Worm (Caenorhabditis elegans): Measurements from ENCODE around the gene C42D4.19.

The C42D4.19 gene

DNA sequence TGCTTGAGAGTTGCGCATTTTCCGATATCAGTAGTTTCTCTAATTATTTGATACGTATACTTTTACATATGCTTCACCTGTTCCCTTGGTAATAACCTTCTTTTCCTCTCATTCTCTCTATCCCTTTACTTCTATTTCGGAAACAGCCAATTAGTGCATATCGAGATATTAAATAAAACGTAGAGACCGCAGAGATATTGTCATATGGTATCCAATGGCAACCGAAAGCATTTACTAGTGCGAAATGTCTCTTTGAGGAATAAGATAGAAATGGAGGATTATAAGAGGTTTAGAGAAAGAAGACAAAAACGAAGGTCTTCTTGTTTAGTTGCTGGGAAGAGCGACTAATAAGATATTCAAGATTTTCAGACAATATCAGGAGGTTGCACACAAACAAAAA is 19.1 kb upstream of the C42D4.19 start, which contains the start of gene maph-9 (continued):
- peak; percentile 39 for TF ChIP-seq nhr-47 (tag; optimal IDR thresholded peaks at IDR 0.05)
- TF ChIP-seq lin-39 (tag; optimal IDR thresholded peaks at IDR 0.05), result no peak
- TF ChIP-seq ztf-11 (tag; optimal IDR thresholded peaks at IDR 0.05), result no peak
- TF ChIP-seq lin-14 (GFP tag; optimal IDR thresholded peaks at IDR 0.05), result no peak
- TF ChIP-seq C04F5.9 (tag; optimal IDR thresholded peaks at IDR 0.05), result no peak
- no peak for TF ChIP-seq F16B12.6 (tag; optimal IDR thresholded peaks at IDR 0.05)
- TF ChIP-seq sox-4 (tag; optimal IDR thresholded peaks at IDR 0.05), result no peak
- no peak for TF ChIP-seq nhr-20 (tag; optimal IDR thresholded peaks at IDR 0.05)
- TF ChIP-seq ets-5 (GFP tag; IDR thresholded peaks at IDR 0.05), result no peak
- TF ChIP-seq blmp-1 (tag; optimal IDR thresholded peaks at IDR 0.05), result no peak
- no peak for TF ChIP-seq unc-62 (GFP tag; optimal IDR thresholded peaks at IDR 0.05)
- no peak for TF ChIP-seq fkh-4 (tag; optimal IDR thresholded peaks at IDR 0.05; ENCODE audit: borderline replicate concordance)
- TF ChIP-seq nhr-71 (tag; optimal IDR thresholded peaks at IDR 0.05), result peak; percentile 49
- TF ChIP-seq ztf-4 (tag; optimal IDR thresholded peaks at IDR 0.05), result no peak
- TF ChIP-seq hpl-2 (GFP tag; optimal IDR thresholded peaks at IDR 0.05), result no peak
- TF ChIP-seq fkh-8 (tag; optimal IDR thresholded peaks at IDR 0.05), result peak; percentile 95

DNA sequence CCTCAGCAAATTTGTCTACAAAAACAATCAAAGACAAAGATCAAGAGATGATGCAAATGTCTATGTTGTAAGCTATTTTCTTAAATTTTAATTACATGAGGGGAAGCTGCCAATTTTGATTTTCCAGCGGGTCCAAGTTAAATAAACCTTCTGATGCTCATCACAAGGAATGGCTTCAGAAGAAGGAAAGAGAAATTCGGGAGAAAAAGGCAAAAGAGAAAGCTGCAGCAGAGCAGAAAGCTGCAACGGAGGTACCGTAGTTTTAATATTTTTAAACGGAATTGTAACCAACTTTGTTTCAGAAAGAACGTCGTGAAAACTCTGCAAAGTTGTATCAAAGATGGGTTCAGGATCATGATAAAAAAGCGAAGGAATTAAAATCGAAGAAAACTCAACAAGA is 17.3 kb upstream of the C42D4.19 start:
- TF ChIP-seq ztf-4 (tag; optimal IDR thresholded peaks at IDR 0.05) (no peak), tlp-1 (tag; optimal IDR thresholded peaks at IDR 0.05) (no peak), mep-1 (tag; optimal IDR thresholded peaks at IDR 0.05) (no peak), nhr-76 (tag; optimal IDR thresholded peaks at IDR 0.05) (no peak), fos-1 (tag; optimal IDR thresholded peaks at IDR 0.05) (no peak), unc-130 (tag; optimal IDR thresholded peaks at IDR 0.05) (no peak)

DNA sequence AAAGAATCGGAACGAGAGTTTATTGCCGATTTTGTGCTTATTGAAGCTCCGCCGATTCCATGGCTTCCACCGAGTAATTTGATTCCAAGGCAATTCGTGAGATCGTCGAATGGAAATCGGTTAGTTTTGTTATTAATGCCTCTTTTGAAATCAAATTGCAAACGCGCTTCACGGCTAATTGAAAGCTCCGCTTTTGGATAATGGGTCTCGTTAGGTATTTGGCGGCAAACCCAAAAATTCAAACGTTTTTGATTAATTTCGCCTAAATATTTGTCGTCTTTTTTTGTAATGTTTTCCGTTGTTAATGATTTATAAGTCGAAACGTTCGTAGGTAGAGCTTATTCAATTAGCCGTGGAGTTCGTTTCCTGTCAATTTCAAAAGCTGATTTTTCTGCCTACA is 15.9 kb upstream of the C42D4.19 start:
- TF ChIP-seq efl-1 (optimal IDR thresholded peaks at IDR 0.05) (peak in 1 of 2 experiments; percentile 92), efl-1 (GFP tag; optimal IDR thresholded peaks at IDR 0.05 in 1 of 2) (no peak), unc-86 (tag; optimal IDR thresholded peaks at IDR 0.05) (no peak)

DNA sequence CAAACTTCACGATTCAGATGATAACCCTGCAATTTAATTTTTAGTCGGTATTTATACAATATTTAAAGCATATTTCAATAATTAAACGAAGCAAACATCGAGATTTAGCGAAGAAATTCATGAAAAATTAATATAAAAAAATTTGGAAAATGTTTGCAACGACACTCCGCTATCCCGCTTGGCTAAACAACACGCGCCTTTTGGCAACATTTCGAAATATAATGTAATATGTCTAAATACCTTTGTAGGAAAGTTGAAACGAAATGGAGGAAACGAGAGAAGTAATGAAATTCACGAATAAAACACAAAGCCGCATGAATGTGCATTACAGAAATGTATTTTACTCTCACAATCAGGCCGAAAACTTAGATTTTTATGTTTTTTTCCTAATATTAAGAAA is 9.7 kb upstream of the C42D4.19 start, which contains the start of gene rpc-1:
rpc-1 (minus strand) TSS at position 26 of the 400 bp plus-strand sequence.
- no peak for TF ChIP-seq hpl-2 (GFP tag; optimal IDR thresholded peaks at IDR 0.05)
- no peak for TF ChIP-seq nhr-77 (tag; optimal IDR thresholded peaks at IDR 0.05)
- no peak for TF ChIP-seq dsc-1 (tag; optimal IDR thresholded peaks at IDR 0.05)
- no peak for TF ChIP-seq nhr-19 (GFP tag; conservative IDR thresholded peaks at IDR 0.05)
- peak; percentile 59 for TF ChIP-seq mep-1 (tag; optimal IDR thresholded peaks at IDR 0.05)
- TF ChIP-seq elt-3 (tag; optimal IDR thresholded peaks at IDR 0.05), result peak in 1 of 6 experiments; percentile 3
- TF ChIP-seq sox-4 (tag; optimal IDR thresholded peaks at IDR 0.05), result no peak
- TF ChIP-seq lin-35 (GFP tag; optimal IDR thresholded peaks at IDR 0.05), result peak; percentile 47 to 90
- no peak for TF ChIP-seq ceh-63 (GFP tag; optimal IDR thresholded peaks at IDR 0.05)
- no peak for TF ChIP-seq unc-30 (tag; optimal IDR thresholded peaks at IDR 0.05)
- TF ChIP-seq mab-9 (GFP tag; IDR thresholded peaks at IDR 0.05), result no peak
- TF ChIP-seq blmp-1 (tag; optimal IDR thresholded peaks at IDR 0.05), result peak; percentile 40
- no peak for TF ChIP-seq alr-1 (tag; optimal IDR thresholded peaks at IDR 0.05; ENCODE audit: borderline replicate concordance)
- TF ChIP-seq mdl-1 (tag; optimal IDR thresholded peaks at IDR 0.05), result no peak
- TF ChIP-seq vab-15 (tag; optimal IDR thresholded peaks at IDR 0.05), result no peak
- no peak for TF ChIP-seq fos-1 (tag; optimal IDR thresholded peaks at IDR 0.05)
- TF ChIP-seq nhr-47 (tag; optimal IDR thresholded peaks at IDR 0.05), result peak; percentile 46
- no peak for TF ChIP-seq aha-1 (tag; optimal IDR thresholded peaks at IDR 0.05)
- no peak for TF ChIP-seq irx-1 (tag; optimal IDR thresholded peaks at IDR 0.05)
- no peak for TF ChIP-seq xbp-1 (tag; optimal IDR thresholded peaks at IDR 0.05)
- no peak for TF ChIP-seq grh-1 (GFP tag; IDR thresholded peaks at IDR 0.05)
- no peak for TF ChIP-seq egl-13 (tag; optimal IDR thresholded peaks at IDR 0.05)
- no peak for TF ChIP-seq fkh-8 (tag; optimal IDR thresholded peaks at IDR 0.05)
- no peak for TF ChIP-seq fkh-10 (GFP tag; optimal IDR thresholded peaks at IDR 0.05)
- no peak for TF ChIP-seq ceh-90 (tag; optimal IDR thresholded peaks at IDR 0.05)
- TF ChIP-seq C04F5.9 (tag; optimal IDR thresholded peaks at IDR 0.05), result no peak
- no peak for TF ChIP-seq pag-3 (tag; optimal IDR thresholded peaks at IDR 0.05; ENCODE audit: borderline replicate concordance, insufficient read depth)
- TF ChIP-seq mef-2 (tag; optimal IDR thresholded peaks at IDR 0.05), result no peak
- TF ChIP-seq ceh-82 (tag; optimal IDR thresholded peaks at IDR 0.05), result peak; percentile 8 to 43 (median 39)
- TF ChIP-seq ztf-4 (tag; optimal IDR thresholded peaks at IDR 0.05), result no peak
- TF ChIP-seq lin-14 (GFP tag; optimal IDR thresholded peaks at IDR 0.05), result no peak
- TF ChIP-seq Y116A8C.19 (tag; optimal IDR thresholded peaks at IDR 0.05; ENCODE audit: borderline replicate concordance), result no peak
- TF ChIP-seq ama-1 (optimal IDR thresholded peaks at IDR 0.05), result no peak
- no peak for TF ChIP-seq fkh-4 (tag; optimal IDR thresholded peaks at IDR 0.05; ENCODE audit: borderline replicate concordance)
